Worm (Caenorhabditis elegans) whole organism, midembryonic: ENCODE measurements around the gene ccpp-6.

Experiments
- cog-1 ChIP-seq: sonication (generic microtip); optimal IDR thresholded peaks from 2 replicates; lab custom pipeline; 2016; ENCODE audit warnings: missing genetic modification characterization, missing compliant biosample characterization
- flt-1 ChIP-seq: fragments of 200-800 bp; sonication (Bioruptor generic); IDR thresholded peaks from 2 replicates; pipeline ENCODE4 v1.3.6; 2022; ENCODE audit warnings: missing genetic modification characterization, missing compliant biosample characterization
- klf-2 ChIP-seq: fragments of 200-800 bp; sonication (Bioruptor generic); conservative IDR thresholded peaks from 2 replicates; pipeline ENCODE4 v1.3.6; 2022; ENCODE audit warnings: missing genetic modification reagents, missing genetic modification characterization, missing compliant biosample characterization
- med-1 ChIP-seq: sonication (generic microtip); optimal IDR thresholded peaks from 2 replicates; lab custom pipeline; 2017; ENCODE audit warnings: missing genetic modification characterization, mild to moderate bottlenecking, missing compliant biosample characterization, antibody characterized with exemption, missing genetic modification reagents; ENCODE audit not compliant: insufficient read depth
- ztf-29 ChIP-seq: fragments of 200-800 bp; sonication (Bioruptor generic); IDR thresholded peaks from 2 replicates; pipeline ENCODE4 v1.3.6; 2022; ENCODE audit warnings: missing genetic modification reagents, missing genetic modification characterization, missing compliant biosample characterization

ce11 chrII:5353642-5354041, 33.5 kb downstream of the ccpp-6 start:
- TF ChIP-seq klf-2 (no peak), flt-1 (GFP tag; lab: Robert Waterston, UW) (no peak), med-1 (GFP tag; lab: Kevin White, UChicago) (no peak), cog-1 (tag; lab: Kevin White, UChicago) (no peak), ztf-29 (GFP tag; lab: Robert Waterston, UW) (no peak)
